Fruit fly (Drosophila melanogaster) whole organism, embryonic: ENCODE data around the gene pan.

ENCODE experiments used
- Ada2b ChIP-seq: fragments of 200-800 bp; sonication (Bioruptor generic); IDR thresholded peaks from 2 replicates; pipeline ENCODE4 v1.3.6; 2022; ENCODE audit warnings: missing biosample characterization, missing genetic modification characterization
- CG10147 ChIP-seq: fragments of 200-800 bp; sonication (Bioruptor generic); optimal IDR thresholded peaks from 2 replicates; lab custom pipeline; 2019; ENCODE audit warnings: missing biosample characterization, mild to moderate bottlenecking, missing genetic modification characterization, moderate library complexity
- CG13296 ChIP-seq: fragments of 200-800 bp; sonication (Bioruptor generic); optimal IDR thresholded peaks from 3 replicates; lab custom pipeline; 2018; ENCODE audit warnings: missing biosample characterization, mild to moderate bottlenecking, missing genetic modification characterization
- CG15073 ChIP-seq: fragments of 200-800 bp; sonication (Bioruptor generic); optimal IDR thresholded peaks from 2 replicates; lab custom pipeline; 2016; ENCODE audit warnings: missing biosample characterization, missing genetic modification characterization
- CG1602 ChIP-seq: fragments of 200-800 bp; sonication (Bioruptor generic); optimal IDR thresholded peaks from 3 replicates; lab custom pipeline; 2016; ENCODE audit warnings: missing biosample characterization, missing genetic modification characterization
- CG1603 ChIP-seq: fragments of 200-800 bp; sonication (Bioruptor generic); optimal IDR thresholded peaks from 2 replicates; lab custom pipeline; 2019; ENCODE audit warnings: missing biosample characterization, mild to moderate bottlenecking, missing genetic modification characterization, moderate library complexity
- CG17361 ChIP-seq: fragments of 200-800 bp; sonication (Bioruptor generic); IDR thresholded peaks from 3 replicates; pipeline ENCODE4 v1.3.6; 2022; ENCODE audit warnings: missing biosample characterization, missing genetic modification characterization
- CG1792 ChIP-seq: fragments of 200-800 bp; sonication (Bioruptor generic); optimal IDR thresholded peaks from 2 replicates; lab custom pipeline; 2016; ENCODE audit warnings: missing biosample characterization, missing genetic modification characterization
- CG2199 ChIP-seq: fragments of 200-800 bp; sonication (Bioruptor generic); IDR thresholded peaks from 3 replicates; pipeline ENCODE4 v1.3.6; 2022; ENCODE audit warnings: missing biosample characterization, missing genetic modification characterization
- CG31441 ChIP-seq: fragments of 200-800 bp; sonication (Bioruptor generic); IDR thresholded peaks from 2 replicates; pipeline ENCODE4 v1.3.6; 2022; ENCODE audit warnings: missing biosample characterization, missing genetic modification characterization
- CG4424 ChIP-seq: fragments of 200-800 bp; sonication (Bioruptor generic); optimal IDR thresholded peaks from 3 replicates; lab custom pipeline; 2016; ENCODE audit warnings: missing biosample characterization, missing genetic modification characterization
- CG5245 ChIP-seq: fragments of 200-800 bp; sonication (Bioruptor generic); optimal IDR thresholded peaks from 3 replicates; lab custom pipeline; 2016; ENCODE audit warnings: missing biosample characterization, missing genetic modification characterization
- D ChIP-seq, 2 experiments: fragments of 200-800 bp in 1 of 2; fragments of >200 bp in 1 of 2; sonication (Bioruptor generic) in 1 of 2; optimal IDR thresholded peaks; 2 replicates in 1 of 2; 3 replicates in 1 of 2; lab custom pipeline; 2017; ENCODE audit warnings: mild to moderate bottlenecking in 1 of 2, missing biosample characterization in 1 of 2, missing genetic modification characterization in 1 of 2, missing genetic modification reagents in 1 of 2
- Doc3 ChIP-seq: fragments of 200-800 bp; sonication (Bioruptor generic); IDR thresholded peaks from 3 replicates; pipeline ENCODE4 v1.3.6; 2022; ENCODE audit warnings: missing biosample characterization, missing genetic modification characterization; ENCODE audit not compliant: partially characterized antibody
- GATAe ChIP-seq: fragments of 200-800 bp; sonication (Bioruptor generic); conservative IDR thresholded peaks from 2 replicates; pipeline ENCODE4 v1.3.6; 2022; ENCODE audit warnings: missing biosample characterization, missing genetic modification characterization
- HLH3B ChIP-seq: fragments of 200-800 bp; sonication (Bioruptor generic); IDR thresholded peaks from 2 replicates; pipeline ENCODE4 v1.3.6; 2022; ENCODE audit warnings: missing biosample characterization, missing genetic modification characterization
- Hmr ChIP-seq: fragments of 200-800 bp; sonication (Bioruptor generic); optimal IDR thresholded peaks from 3 replicates; lab custom pipeline; 2017; ENCODE audit warnings: mild to moderate bottlenecking, missing biosample characterization, missing genetic modification reagents, missing genetic modification characterization
- MBD-R2 ChIP-seq: fragments of 200-800 bp; sonication (Bioruptor generic); IDR thresholded peaks from 2 replicates; pipeline ENCODE4 v1.3.6; 2022; ENCODE audit warnings: missing biosample characterization, missing genetic modification characterization
- Nf-YA ChIP-seq: fragments of 200-800 bp; sonication (Bioruptor generic); IDR thresholded peaks from 2 replicates; pipeline ENCODE4 v1.3.6; 2022; ENCODE audit warnings: missing biosample characterization, missing genetic modification characterization
- Nf-YB ChIP-seq: fragments of 200-800 bp; sonication (Bioruptor generic); optimal IDR thresholded peaks from 3 replicates; lab custom pipeline; 2019; ENCODE audit warnings: missing biosample characterization, mild to moderate bottlenecking, missing genetic modification characterization, moderate library complexity
- Nf-YC ChIP-seq: fragments of 200-800 bp; optimal IDR thresholded peaks from 3 replicates; lab custom pipeline; 2019; ENCODE audit warnings: missing biosample characterization, mild to moderate bottlenecking, missing genetic modification characterization, moderate library complexity
- Pdp1 ChIP-seq, 2 experiments: fragments of 200-800 bp; sonication (Bioruptor generic); optimal IDR thresholded peaks; 3 replicates each; lab custom pipeline; 2016; ENCODE audit warnings: missing biosample characterization in 2 of 2, missing genetic modification characterization in 2 of 2, mild to moderate bottlenecking in 1 of 2, moderate library complexity in 1 of 2
- Rfx ChIP-seq: fragments of 200-800 bp; sonication (Bioruptor generic); IDR thresholded peaks from 2 replicates; pipeline ENCODE4 v1.3.6; 2022; ENCODE audit warnings: missing biosample characterization, missing genetic modification characterization
- Trl ChIP-seq, 3 experiments: fragments of >200 bp in 2 of 3; fragments of 200-800 bp in 1 of 3; sonication (Bioruptor generic) in 1 of 3; optimal IDR thresholded peaks; 2 replicates in 1 of 3; 3 replicates in 2 of 3; lab custom pipeline; 2016 to 2017; ENCODE audit warnings: missing biosample characterization in 1 of 3, missing genetic modification characterization in 1 of 3
- btn ChIP-seq: fragments of 200-800 bp; sonication (Bioruptor generic); optimal IDR thresholded peaks from 2 replicates; lab custom pipeline; 2016; ENCODE audit warnings: missing biosample characterization, missing genetic modification characterization
- cas ChIP-seq: fragments of 200-800 bp; sonication (Bioruptor generic); IDR thresholded peaks from 2 replicates; pipeline ENCODE4 v1.3.6; 2022; ENCODE audit warnings: missing biosample characterization, missing genetic modification characterization
- cg ChIP-seq: fragments of 200-800 bp; sonication (Bioruptor generic); optimal IDR thresholded peaks from 3 replicates; lab custom pipeline; 2019; ENCODE audit warnings: missing biosample characterization, mild to moderate bottlenecking, missing genetic modification characterization, moderate library complexity
- dmrt99B ChIP-seq: fragments of 200-800 bp; sonication (Bioruptor generic); optimal IDR thresholded peaks from 2 replicates; lab custom pipeline; 2018; ENCODE audit warnings: missing biosample characterization, mild to moderate bottlenecking, missing genetic modification characterization, moderate library complexity
- emc ChIP-seq: fragments of 200-800 bp; sonication (Bioruptor generic); optimal IDR thresholded peaks from 2 replicates; lab custom pipeline; 2016; ENCODE audit warnings: missing biosample characterization, missing genetic modification characterization
- fru ChIP-seq: fragments of >200 bp; optimal IDR thresholded peaks from 2 replicates; lab custom pipeline; 2017
- gsb-n ChIP-seq: fragments of 200-800 bp; sonication (Bioruptor generic); optimal IDR thresholded peaks from 3 replicates; lab custom pipeline; 2018; ENCODE audit warnings: missing biosample characterization, mild to moderate bottlenecking, missing genetic modification characterization
- hkb ChIP-seq, 2 experiments: fragments of 200-800 bp in 1 of 2; fragments of >200 bp in 1 of 2; sonication (Bioruptor generic) in 1 of 2; IDR thresholded peaks in 1 of 2; optimal IDR thresholded peaks in 1 of 2; 2 replicates each; pipeline versions ENCODE4 v1.3.6 to Lab custom; 2017 to 2022; ENCODE audit warnings: missing biosample characterization in 1 of 2, missing genetic modification characterization in 1 of 2
- kay ChIP-seq: fragments of 200-800 bp; sonication (Bioruptor generic); optimal IDR thresholded peaks from 2 replicates; lab custom pipeline; 2016; ENCODE audit warnings: missing biosample characterization, missing genetic modification characterization
- nom ChIP-seq: fragments of 200-800 bp; sonication (Bioruptor generic); optimal IDR thresholded peaks from 2 replicates; lab custom pipeline; 2017; ENCODE audit warnings: missing biosample characterization, missing genetic modification characterization, mild to moderate bottlenecking, moderate library complexity, missing genetic modification reagents
- pho ChIP-seq: fragments of 200-800 bp; sonication (Bioruptor generic); optimal IDR thresholded peaks from 2 replicates; lab custom pipeline; 2016; ENCODE audit warnings: missing biosample characterization, missing genetic modification characterization
- psq ChIP-seq: fragments of 200-800 bp; sonication (Bioruptor generic); optimal IDR thresholded peaks from 2 replicates; lab custom pipeline; 2017; ENCODE audit warnings: missing biosample characterization, missing genetic modification characterization
- slou ChIP-seq: fragments of 200-800 bp; sonication (Bioruptor generic); optimal IDR thresholded peaks from 3 replicates; lab custom pipeline; 2016; ENCODE audit warnings: missing biosample characterization, missing genetic modification characterization
- sqz ChIP-seq: fragments of 200-800 bp; sonication (Bioruptor generic); optimal IDR thresholded peaks from 3 replicates; lab custom pipeline; 2018; ENCODE audit warnings: missing biosample characterization, mild to moderate bottlenecking, missing genetic modification characterization
- wdn ChIP-seq: fragments of 200-800 bp; sonication (Bioruptor generic); IDR thresholded peaks from 2 replicates; pipeline ENCODE4 v1.3.6; 2022; ENCODE audit warnings: missing biosample characterization, missing genetic modification characterization
- z ChIP-seq: fragments of 200-800 bp; sonication (Bioruptor generic); IDR thresholded peaks from 3 replicates; pipeline ENCODE4 v1.3.6; 2022; ENCODE audit warnings: missing biosample characterization, missing genetic modification characterization
- zen2 ChIP-seq: fragments of 200-800 bp; sonication (Bioruptor generic); IDR thresholded peaks from 3 replicates; pipeline ENCODE4 v1.3.6; 2022; ENCODE audit warnings: missing biosample characterization, missing genetic modification characterization; ENCODE audit not compliant: partially characterized antibody

Gene pan

dm6 chr4:70127-70904, 1.2 kb downstream of the pan start (continued):
- no peak for TF ChIP-seq hkb (optimal IDR thresholded peaks at IDR 0.05; lab: Kevin White, UChicago)
- TF ChIP-seq hkb (GFP tag; IDR thresholded peaks at IDR 0.05; lab: Robert Waterston, UW) = 0 out of 2 replicates have a peak, but pooled peaks have one; percentile 8
- peak in 1 of 2 experiments; percentile 5 for TF ChIP-seq Trl (optimal IDR thresholded peaks at IDR 0.05; lab: Kevin White, UChicago)
- no peak for TF ChIP-seq Trl (GFP tag; optimal IDR thresholded peaks at IDR 0.05; lab: Kevin White, UChicago)
- TF ChIP-seq psq (GFP tag; lab: Kevin White, UChicago) = peak; percentile 38
- peak; percentile 42 for TF ChIP-seq CG13296

- peak; percentile 91 for TF ChIP-seq CG2199 (GFP tag; lab: Robert Waterston, UW)
- TF ChIP-seq CG4424 = no peak
- TF ChIP-seq, all 482 proteins: peak for 1
These were observed 7.0 kb downstream of the pan start for dm6 chr4:76157-76556.

dm6 chr4:84868-85267, 15.7 kb downstream of the pan start:
- TF ChIP-seq CG1792 (no peak), zen2 (GFP tag; lab: Robert Waterston, UW) (no peak), Rfx (GFP tag; lab: Robert Waterston, UW) (no peak), nom (no peak), kay (GFP tag; lab: Kevin White, UChicago) (no peak), Ada2b (GFP tag; lab: Robert Waterston, UW) (no peak), gsb-n (tag; lab: Kevin White, UChicago) (peak; percentile 81), CG1603 (tag; lab: Kevin White, UChicago) (no peak), CG31441 (GFP tag; lab: Robert Waterston, UW) (no peak), D (optimal IDR thresholded peaks at IDR 0.05; lab: Kevin White, UChicago) (no peak), D (GFP tag; optimal IDR thresholded peaks at IDR 0.05; lab: Kevin White, UChicago) (peak; percentile 15), Nf-YA (GFP tag; lab: Robert Waterston, UW) (no peak), slou (no peak), sqz (GFP tag; lab: Kevin White, UChicago) (peak; percentile 30), CG10147 (no peak), GATAe (GFP tag; lab: Robert Waterston, UW) (no peak), CG1602 (no peak), emc (GFP tag; lab: Kevin White, UChicago) (no peak), CG2199 (GFP tag; lab: Robert Waterston, UW) (0 out of 3 replicates have a peak, but pooled peaks have one; percentile 56), fru (lab: Kevin White, UChicago) (no peak), CG17361 (no peak), dmrt99B (tag; lab: Kevin White, UChicago) (no peak), CG5245 (GFP tag; lab: Kevin White, UChicago) (no peak), btn (no peak)

dm6 chr4:87278-87677, 18.2 kb downstream of the pan start:
- TF ChIP-seq z (GFP tag; lab: Robert Waterston, UW) (no peak), Hmr (GFP tag; lab: Kevin White, UChicago) (no peak), Nf-YB (GFP tag; lab: Kevin White, UChicago) (peak; percentile 92), MBD-R2 (GFP tag; lab: Robert Waterston, UW) (no peak), cas (GFP tag; lab: Robert Waterston, UW) (no peak), pho (no peak), cg (GFP tag; lab: Kevin White, UChicago) (no peak), CG15073 (GFP tag; lab: Kevin White, UChicago) (no peak), Pdp1 (GFP tag; optimal IDR thresholded peaks at IDR 0.05; lab: Kevin White, UChicago) (peak in 1 of 2 experiments; percentile 2), Doc3 (GFP tag; lab: Robert Waterston, UW) (no peak), HLH3B (GFP tag; lab: Robert Waterston, UW) (no peak), Nf-YC (peak; percentile 94), wdn (no peak)
